Worm (Caenorhabditis elegans) whole organism, L4 larva: Measurements from ENCODE around the gene lst-6.

Experiments used
- F10B5.3 ChIP-seq: sonication (generic microtip); optimal IDR thresholded peaks from 2 replicates; lab custom pipeline; 2016; ENCODE audit warnings: mild to moderate bottlenecking, missing genetic modification characterization, missing compliant biosample characterization
- F37D6.2 ChIP-seq: sonication (generic microtip); optimal IDR thresholded peaks from 2 replicates; lab custom pipeline; 2016; ENCODE audit warnings: mild to moderate bottlenecking, missing genetic modification characterization, missing compliant biosample characterization
- F49E8.2 ChIP-seq: sonication (generic microtip); optimal IDR thresholded peaks from 2 replicates; lab custom pipeline; 2016; ENCODE audit warnings: missing compliant biosample characterization, mild to moderate bottlenecking, missing genetic modification characterization, borderline replicate concordance
- R02D3.7 ChIP-seq: fragments of 150-350 bp; sonication (generic microtip); optimal IDR thresholded peaks from 3 replicates; lab custom pipeline; 2014; ENCODE audit warnings: missing biosample characterization, missing genetic modification characterization
- Y48G9A.11 ChIP-seq: fragments of 200-800 bp; sonication (Bioruptor generic); IDR thresholded peaks from 2 replicates; pipeline ENCODE4 v1.3.6; 2022; ENCODE audit warnings: missing genetic modification reagents, missing genetic modification characterization, missing compliant biosample characterization
- aha-1 ChIP-seq: fragments of 150-350 bp; peaks from one replicate; lab custom pipeline; 2014; ENCODE audit warnings: missing biosample characterization, missing genetic modification characterization
- ceh-20 ChIP-seq: fragments of 200-800 bp; sonication (Bioruptor generic); IDR thresholded peaks from 2 replicates; pipeline ENCODE4 v1.3.6; 2022; ENCODE audit warnings: missing genetic modification reagents, missing genetic modification characterization, missing compliant biosample characterization
- ceh-28 ChIP-seq: fragments of 150-350 bp; optimal IDR thresholded peaks from 2 replicates; lab custom pipeline; 2014; ENCODE audit warnings: missing biosample characterization, missing genetic modification reagents, missing genetic modification characterization
- ceh-32 ChIP-seq: sonication (generic microtip); optimal IDR thresholded peaks from 2 replicates; lab custom pipeline; 2016; ENCODE audit warnings: mild to moderate bottlenecking, missing genetic modification characterization, missing compliant biosample characterization; ENCODE audit not compliant: poor library complexity
- ces-1 ChIP-seq: fragments of 150-350 bp; sonication (generic microtip); optimal IDR thresholded peaks from 4 replicates; lab custom pipeline; 2014; ENCODE audit warnings: missing biosample characterization, missing genetic modification reagents, missing genetic modification characterization
- cey-2 ChIP-seq: sonication (generic microtip); optimal IDR thresholded peaks from 3 replicates; lab custom pipeline; 2017; ENCODE audit warnings: missing genetic modification characterization, mild to moderate bottlenecking, missing compliant biosample characterization, antibody characterized with exemption, borderline replicate concordance; ENCODE audit not compliant: insufficient read depth
- ctbp-1 ChIP-seq: fragments of 200-800 bp; sonication (Bioruptor generic); IDR thresholded peaks from 2 replicates; pipeline ENCODE4 v1.3.6; 2022; ENCODE audit warnings: missing genetic modification reagents, missing genetic modification characterization, missing compliant biosample characterization
- daf-16 ChIP-seq, 3 experiments: sonication (generic microtip); optimal IDR thresholded peaks; 2 replicates each; lab custom pipeline; 2016 to 2017; ENCODE audit warnings: missing genetic modification characterization in 3 of 3, missing genetic modification reagents in 3 of 3, mild to moderate bottlenecking in 2 of 3, missing compliant biosample characterization in 2 of 3, missing biosample characterization in 1 of 3, moderate library complexity in 1 of 3
- daf-19 ChIP-seq: fragments of 200-800 bp; sonication (Bioruptor generic); conservative IDR thresholded peaks from 2 replicates; pipeline ENCODE4 v1.3.6; 2022; ENCODE audit warnings: missing genetic modification characterization, missing compliant biosample characterization
- dmd-6 ChIP-seq: fragments of 200-800 bp; sonication (Bioruptor generic); IDR thresholded peaks from 2 replicates; pipeline ENCODE4 v1.3.6; 2022; ENCODE audit warnings: missing genetic modification reagents, missing genetic modification characterization, missing compliant biosample characterization
- dmd-8 ChIP-seq: fragments of 200-800 bp; sonication (Bioruptor generic); IDR thresholded peaks from 2 replicates; pipeline ENCODE4 v1.3.6; 2022; ENCODE audit warnings: missing genetic modification characterization, missing compliant biosample characterization
- dve-1 ChIP-seq: sonication (generic microtip); optimal IDR thresholded peaks from 2 replicates; lab custom pipeline; 2017; ENCODE audit warnings: antibody characterized with exemption, mild to moderate bottlenecking, missing genetic modification characterization, missing compliant biosample characterization; ENCODE audit not compliant: insufficient read depth
- egl-43 ChIP-seq: fragments of 200-800 bp; sonication (Bioruptor generic); IDR thresholded peaks from 2 replicates; pipeline ENCODE4 v1.3.6; 2022; ENCODE audit warnings: missing genetic modification reagents, missing genetic modification characterization, missing compliant biosample characterization
- fkh-10 ChIP-seq: fragments of 150-350 bp; optimal IDR thresholded peaks from 2 replicates; lab custom pipeline; 2014; ENCODE audit warnings: missing biosample characterization, missing genetic modification reagents, missing genetic modification characterization
- fos-1 ChIP-seq: fragments of 150-350 bp; optimal IDR thresholded peaks from 2 replicates; lab custom pipeline; 2014; ENCODE audit warnings: missing biosample characterization, missing genetic modification characterization
- hlh-11 ChIP-seq: fragments of 200-800 bp; sonication (Bioruptor generic); optimal IDR thresholded peaks from 2 replicates; lab custom pipeline; 2018; ENCODE audit warnings: mild to moderate bottlenecking, missing genetic modification characterization, missing compliant biosample characterization
- hmg-1.1 ChIP-seq: fragments of 200-800 bp; sonication (Bioruptor generic); IDR thresholded peaks from 2 replicates; pipeline ENCODE4 v1.3.6; 2022; ENCODE audit warnings: missing genetic modification reagents, missing genetic modification characterization, missing compliant biosample characterization
- lin-1 ChIP-seq: fragments of 200-800 bp; sonication (Bioruptor generic); IDR thresholded peaks from 2 replicates; pipeline ENCODE4 v1.3.6; 2022; ENCODE audit warnings: missing genetic modification reagents, missing genetic modification characterization, missing compliant biosample characterization
- lin-29 ChIP-seq: fragments of 200-800 bp; sonication (Bioruptor generic); IDR thresholded peaks from 2 replicates; pipeline ENCODE4 v1.3.6; 2022; ENCODE audit warnings: missing genetic modification reagents, missing genetic modification characterization, missing compliant biosample characterization
- lin-39 ChIP-seq: fragments of 150-350 bp; optimal IDR thresholded peaks from 2 replicates; lab custom pipeline; 2014; ENCODE audit warnings: missing biosample characterization, missing genetic modification reagents, missing genetic modification characterization
- madf-9 ChIP-seq: fragments of 200-800 bp; sonication (Bioruptor generic); conservative IDR thresholded peaks from 2 replicates; pipeline ENCODE4 v1.3.6; 2022; ENCODE audit warnings: missing genetic modification reagents, missing genetic modification characterization, missing compliant biosample characterization
- mdl-1 ChIP-seq, 2 experiments: fragments of 150-350 bp in 1 of 2; sonication (generic microtip) in 1 of 2; optimal IDR thresholded peaks; 2 replicates each; lab custom pipeline; 2014 to 2017; ENCODE audit warnings: missing biosample characterization in 2 of 2, missing genetic modification characterization in 2 of 2
- mdt-29 ChIP-seq: fragments of 200-800 bp; sonication (Bioruptor generic); IDR thresholded peaks from 2 replicates; pipeline ENCODE4 v1.3.6; 2022; ENCODE audit warnings: missing genetic modification reagents, missing genetic modification characterization, missing compliant biosample characterization
- mxl-2 ChIP-seq: fragments of 200-800 bp; sonication (Bioruptor generic); conservative IDR thresholded peaks from 2 replicates; pipeline ENCODE4 v1.3.6; 2022; ENCODE audit warnings: missing genetic modification reagents, missing genetic modification characterization, missing compliant biosample characterization
- mxl-3 ChIP-seq: fragments of 200-800 bp; sonication (Bioruptor generic); optimal IDR thresholded peaks from 2 replicates; lab custom pipeline; 2018; ENCODE audit warnings: mild to moderate bottlenecking, missing genetic modification characterization, missing compliant biosample characterization
- nhr-10 ChIP-seq: fragments of 150-350 bp; optimal IDR thresholded peaks from 2 replicates; lab custom pipeline; 2014; ENCODE audit warnings: missing biosample characterization, missing genetic modification characterization
- nhr-11 ChIP-seq: fragments of 150-350 bp; optimal IDR thresholded peaks from 2 replicates; lab custom pipeline; 2014; ENCODE audit warnings: missing biosample characterization, missing genetic modification characterization
- nhr-111 ChIP-seq: fragments of 200-800 bp; sonication (Bioruptor generic); optimal IDR thresholded peaks from 2 replicates; lab custom pipeline; 2018; ENCODE audit warnings: mild to moderate bottlenecking, missing genetic modification characterization, missing compliant biosample characterization
- nhr-237 ChIP-seq: sonication (generic microtip); optimal IDR thresholded peaks from 2 replicates; lab custom pipeline; 2017; ENCODE audit warnings: missing biosample characterization, missing genetic modification characterization
- nhr-76 ChIP-seq: fragments of 150-350 bp; optimal IDR thresholded peaks from 2 replicates; lab custom pipeline; 2014; ENCODE audit warnings: missing biosample characterization, missing genetic modification characterization
- pha-4 ChIP-seq, 2 experiments: fragments of 150-350 bp in 1 of 2; fragments of 200-800 bp in 1 of 2; sonication (Bioruptor generic) in 1 of 2; IDR thresholded peaks in 1 of 2; optimal IDR thresholded peaks in 1 of 2; 2 replicates each; pipeline versions ENCODE4 v1.3.6 to Lab custom; 2014 to 2022; ENCODE audit warnings: missing genetic modification characterization in 2 of 2, missing genetic modification reagents in 2 of 2, missing biosample characterization in 1 of 2, missing compliant biosample characterization in 1 of 2
- php-3 ChIP-seq: fragments of 200-800 bp; sonication (Bioruptor generic); IDR thresholded peaks from 2 replicates; pipeline ENCODE4 v1.3.6; 2022; ENCODE audit warnings: missing genetic modification reagents, missing genetic modification characterization, missing compliant biosample characterization
- sdz-12 ChIP-seq: fragments of 200-800 bp; sonication (Bioruptor generic); optimal IDR thresholded peaks from 2 replicates; lab custom pipeline; 2018; ENCODE audit warnings: mild to moderate bottlenecking, missing genetic modification characterization, missing compliant biosample characterization
- set-16 ChIP-seq: fragments of 200-800 bp; sonication (Bioruptor generic); IDR thresholded peaks from 2 replicates; pipeline ENCODE4 v1.3.6; 2022; ENCODE audit warnings: missing genetic modification reagents, missing genetic modification characterization, missing compliant biosample characterization
- skn-1 ChIP-seq: fragments of 150-350 bp; optimal IDR thresholded peaks from 2 replicates; lab custom pipeline; 2014; ENCODE audit warnings: missing biosample characterization, missing genetic modification characterization
- snpc-4 ChIP-seq: fragments of 150-350 bp; optimal IDR thresholded peaks from 2 replicates; lab custom pipeline; 2014; ENCODE audit warnings: missing biosample characterization, missing genetic modification characterization
- spr-1 ChIP-seq: sonication (generic microtip); optimal IDR thresholded peaks from 2 replicates; lab custom pipeline; 2016; ENCODE audit warnings: mild to moderate bottlenecking, missing genetic modification characterization, missing compliant biosample characterization
- tra-1 ChIP-seq: fragments of 200-800 bp; sonication (Bioruptor generic); IDR thresholded peaks from 2 replicates; pipeline ENCODE4 v1.3.6; 2022; ENCODE audit warnings: missing genetic modification reagents, missing genetic modification characterization, missing compliant biosample characterization
- unc-62 ChIP-seq, 3 experiments: fragments of 150-350 bp in 1 of 3; sonication (generic microtip); optimal IDR thresholded peaks in 2 of 3; peaks in 1 of 3; 1 replicate in 1 of 3; 2 replicates in 2 of 3; lab custom pipeline; 2014 to 2017; ENCODE audit warnings: missing biosample characterization in 3 of 3, missing genetic modification characterization in 3 of 3, missing genetic modification reagents in 3 of 3, missing genotype in 1 of 3
- zfp-3 ChIP-seq: fragments of 200-800 bp; sonication (Bioruptor generic); conservative IDR thresholded peaks from 2 replicates; pipeline ENCODE4 v1.3.6; 2022; ENCODE audit warnings: missing genetic modification reagents, missing genetic modification characterization, missing compliant biosample characterization
- zip-11 ChIP-seq: fragments of 200-800 bp; sonication (Bioruptor generic); IDR thresholded peaks from 2 replicates; pipeline ENCODE4 v1.3.6; 2022; ENCODE audit warnings: missing genetic modification characterization, missing compliant biosample characterization
- zip-2 ChIP-seq: fragments of 150-350 bp; optimal IDR thresholded peaks from 2 replicates; lab custom pipeline; 2014; ENCODE audit warnings: missing biosample characterization, missing genetic modification characterization
- ztf-11 ChIP-seq: fragments of 150-350 bp; optimal IDR thresholded peaks from 2 replicates; lab custom pipeline; 2014; ENCODE audit warnings: missing biosample characterization, missing genetic modification characterization

The lst-6 gene

ce11 chrII:6968191-6968675 lies 54.1 kb downstream of the lst-6 start:
- no peak for TF ChIP-seq ztf-11 (tag; lab: Kevin White, UChicago)
- TF ChIP-seq ceh-32 (tag; lab: Kevin White, UChicago): no peak
- no peak for TF ChIP-seq fkh-10 (GFP tag; lab: Kevin White, UChicago)
- 0 out of 2 replicates have a peak, but pooled peaks have one; percentile 20 for TF ChIP-seq ceh-20 (GFP tag; lab: Robert Waterston, UW)
- TF ChIP-seq R02D3.7 (tag; lab: Kevin White, UChicago): no peak
- TF ChIP-seq nhr-11 (tag; lab: Kevin White, UChicago): no peak
- no peak for TF ChIP-seq madf-9 (GFP tag; lab: Robert Waterston, UW)
- TF ChIP-seq snpc-4 (tag; lab: Kevin White, UChicago): peak; percentile 88
- peak; percentile 55; the same call in 1 of the 2 replicates for TF ChIP-seq mdt-29 (GFP tag; lab: Robert Waterston, UW)
- peak; percentile 66 for TF ChIP-seq set-16
- TF ChIP-seq lin-29 (GFP tag; lab: Robert Waterston, UW): no peak
- no peak for TF ChIP-seq nhr-76 (tag; lab: Kevin White, UChicago)
- TF ChIP-seq nhr-237 (tag; lab: Kevin White, UChicago): no peak
- TF ChIP-seq zfp-3 (GFP tag; lab: Robert Waterston, UW): no peak
- no peak for TF ChIP-seq ceh-28 (tag; lab: Kevin White, UChicago)
- TF ChIP-seq dve-1 (tag; lab: Kevin White, UChicago): peak; percentile 81
- TF ChIP-seq aha-1 (tag; lab: Kevin White, UChicago): peak; percentile 86
- TF ChIP-seq ces-1 (GFP tag; lab: Kevin White, UChicago): no peak
- peak; percentile 75 for TF ChIP-seq F10B5.3 (tag; lab: Kevin White, UChicago)
- TF ChIP-seq php-3 (GFP tag; lab: Robert Waterston, UW): peak; percentile 63; the same call in 1 of the 2 replicates
- peak; percentile 42 for TF ChIP-seq dmd-6
- TF ChIP-seq zip-11 (GFP tag; lab: Robert Waterston, UW): no peak
- TF ChIP-seq spr-1 (tag; lab: Kevin White, UChicago): peak; percentile 68
- no peak for TF ChIP-seq sdz-12 (GFP tag; lab: Kevin White, UChicago)
- TF ChIP-seq Y48G9A.11 (GFP tag; lab: Robert Waterston, UW): peak; percentile 91
- peak; percentile 53; the same call in 1 of the 2 replicates for TF ChIP-seq lin-1 (GFP tag; lab: Robert Waterston, UW)
- TF ChIP-seq unc-62 (GFP tag; optimal IDR thresholded peaks at IDR 0.05 in 1 of 2; lab: Kevin White, UChicago): peak in 1 of 2 experiments; percentile 69
- TF ChIP-seq unc-62 (tag; optimal IDR thresholded peaks at IDR 0.05; lab: Kevin White, UChicago): no peak
- TF ChIP-seq daf-19: no peak
- no peak for TF ChIP-seq nhr-10 (tag; lab: Kevin White, UChicago)
- 0 out of 2 replicates have a peak, but pooled peaks have one; percentile 40 for TF ChIP-seq dmd-8
- no peak for TF ChIP-seq cey-2
- TF ChIP-seq mdl-1 (tag; optimal IDR thresholded peaks at IDR 0.05; lab: Kevin White, UChicago): peak; percentile 42 to 72
- TF ChIP-seq mxl-3: peak; percentile 42
- TF ChIP-seq daf-16 (GFP tag; optimal IDR thresholded peaks at IDR 0.05; lab: Kevin White, UChicago): peak; percentile 60 to 90
- TF ChIP-seq daf-16 (tag; optimal IDR thresholded peaks at IDR 0.05; lab: Kevin White, UChicago): peak; percentile 63
- TF ChIP-seq hlh-11 (tag; lab: Kevin White, UChicago): peak; percentile 82
- TF ChIP-seq egl-43 (GFP tag; lab: Robert Waterston, UW): peak; percentile 88
- peak; percentile 55 for TF ChIP-seq nhr-111 (GFP tag; lab: Kevin White, UChicago)
- TF ChIP-seq skn-1 (tag; lab: Kevin White, UChicago): no peak
- peak; percentile 58 for TF ChIP-seq ctbp-1
- peak; percentile 11 for TF ChIP-seq zip-2 (tag; lab: Kevin White, UChicago)
- TF ChIP-seq F49E8.2 (tag; lab: Kevin White, UChicago): peak; percentile 82
- peak; percentile 55; the same call in 1 of the 2 replicates for TF ChIP-seq tra-1 (GFP tag; lab: Robert Waterston, UW)
- TF ChIP-seq F37D6.2 (tag; lab: Kevin White, UChicago): peak; percentile 34
- no peak for TF ChIP-seq fos-1 (tag; lab: Kevin White, UChicago)
- peak; percentile 70; the same call in 1 of the 2 replicates for TF ChIP-seq pha-4 (GFP tag; IDR thresholded peaks at IDR 0.05; lab: Robert Waterston, UW)
- no peak for TF ChIP-seq pha-4 (tag; optimal IDR thresholded peaks at IDR 0.05; lab: Kevin White, UChicago)
- TF ChIP-seq lin-39: no peak
- TF ChIP-seq hmg-1.1 (GFP tag; lab: Robert Waterston, UW): 0 out of 2 replicates have a peak, but pooled peaks have one; percentile 14
- TF ChIP-seq mxl-2: 0 out of 2 replicates have a peak, but pooled peaks have one; percentile 34
